Worm (Caenorhabditis elegans): ENCODE measurements around the gene F14H3.12.

DNA sequence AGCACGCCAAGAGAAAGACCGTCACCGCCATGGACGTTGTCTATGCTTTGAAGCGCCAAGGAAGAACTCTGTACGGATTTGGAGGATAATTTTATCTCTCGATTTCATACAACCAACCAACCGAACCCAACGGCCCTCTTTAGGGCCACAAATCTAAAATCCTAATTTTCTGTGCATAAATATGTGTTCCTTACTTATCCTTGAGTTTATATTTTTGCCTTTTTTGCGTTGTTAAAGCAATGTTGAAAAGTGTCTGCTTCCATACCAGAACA, 32.4 kb downstream of the F14H3.12 start:
- no peak for TF ChIP-seq tbx-37 (GFP tag; conservative IDR thresholded peaks at IDR 0.05)
- TF ChIP-seq ama-1 (optimal IDR thresholded peaks at IDR 0.05): peak; percentile 83
- no peak for TF ChIP-seq tra-4 (tag; optimal IDR thresholded peaks at IDR 0.05)
- 0 out of 2 replicates have a peak, but pooled peaks have one; percentile 1 for TF ChIP-seq tbx-11 (GFP tag; IDR thresholded peaks at IDR 0.05)
- no peak for TF ChIP-seq sea-1 (GFP tag; conservative IDR thresholded peaks at IDR 0.05)
